Worm (Caenorhabditis elegans): ENCODE data around the gene C08B6.2.

ce11 chrV:10154698-10155097, 49.2 kb downstream of the C08B6.2 start, which contains the start of gene srsx-29:
- TF ChIP-seq F37B4.10 (GFP tag; IDR thresholded peaks at IDR 0.05) (no peak), nhr-90 (tag; optimal IDR thresholded peaks at IDR 0.05) (no peak), unc-130 (GFP tag; optimal IDR thresholded peaks at IDR 0.05) (no peak), gei-17 (GFP tag; optimal IDR thresholded peaks at IDR 0.05) (no peak), madf-8 (GFP tag; conservative IDR thresholded peaks at IDR 0.05) (no peak), Y79H2A.3 (GFP tag; conservative IDR thresholded peaks at IDR 0.05) (no peak)

Measured in whole organism, young adult.